Worm (Caenorhabditis elegans): ENCODE results near the gene tmed-13.

DNA sequence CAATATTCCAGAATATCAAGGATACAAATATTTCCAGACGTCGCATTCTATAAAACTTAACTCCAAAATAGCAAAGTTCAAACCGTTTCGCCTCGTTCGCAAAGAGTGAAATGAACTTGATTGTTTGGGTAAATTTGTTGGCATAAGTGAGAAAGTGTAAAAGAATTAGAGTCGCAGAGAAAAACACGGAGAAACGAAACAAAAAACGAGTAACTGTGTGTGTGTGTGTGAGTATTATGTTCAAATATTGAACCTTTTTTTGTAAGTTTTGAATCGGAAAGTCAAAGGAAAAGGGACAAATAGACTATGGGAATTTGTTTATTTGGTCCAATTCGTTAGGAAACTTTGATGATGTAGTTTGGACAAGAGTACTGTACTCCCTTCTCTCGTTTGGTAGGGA, 39.6 kb downstream of the tmed-13 start, which contains the start of gene acp-7:
- TF ChIP-seq nhr-237 (tag; optimal IDR thresholded peaks at IDR 0.05) (no peak), nhr-12 (tag; optimal IDR thresholded peaks at IDR 0.05) (no peak), nhr-28 (tag; optimal IDR thresholded peaks at IDR 0.05) (no peak), lsy-2 (tag; optimal IDR thresholded peaks at IDR 0.05) (no peak), pha-4 (tag; optimal IDR thresholded peaks at IDR 0.05) (no peak), mab-5 (tag; optimal IDR thresholded peaks at IDR 0.05) (no peak)

All from whole organism, mixed stage, embryonic.